Worm (Caenorhabditis elegans) whole organism, L1 larva: Measurements from ENCODE around the gene F58B4.5.

ENCODE experiments used
- C04F5.9 ChIP-seq: sonication (generic microtip); optimal IDR thresholded peaks from 2 replicates; lab custom pipeline; 2016; ENCODE audit warnings: missing genetic modification characterization, missing compliant biosample characterization
- C16A3.4 ChIP-seq: fragments of 150-350 bp; optimal IDR thresholded peaks from 2 replicates; lab custom pipeline; 2014; ENCODE audit warnings: missing biosample characterization, missing genetic modification characterization
- F16B12.6 ChIP-seq: fragments of 150-350 bp; optimal IDR thresholded peaks from 2 replicates; lab custom pipeline; 2014; ENCODE audit warnings: missing biosample characterization, missing genetic modification characterization
- aha-1 ChIP-seq: fragments of 150-350 bp; optimal IDR thresholded peaks from 2 replicates; lab custom pipeline; 2014; ENCODE audit warnings: missing biosample characterization, missing genetic modification characterization
- aly-2 ChIP-seq: fragments of 150-350 bp; optimal IDR thresholded peaks from 2 replicates; lab custom pipeline; 2014; ENCODE audit warnings: missing biosample characterization, missing genetic modification characterization
- blmp-1 ChIP-seq: fragments of 150-350 bp; optimal IDR thresholded peaks from 2 replicates; lab custom pipeline; 2014; ENCODE audit warnings: missing biosample characterization, missing genetic modification characterization
- ceh-8 ChIP-seq: fragments of 200-800 bp; sonication (Bioruptor generic); optimal IDR thresholded peaks from 2 replicates; lab custom pipeline; 2018; ENCODE audit warnings: mild to moderate bottlenecking, missing genetic modification characterization, moderate library complexity, missing compliant biosample characterization
- ceh-88 ChIP-seq: fragments of 200-800 bp; sonication (Bioruptor generic); IDR thresholded peaks from 2 replicates; pipeline ENCODE4 v1.3.6; 2022; ENCODE audit warnings: missing genetic modification characterization, missing compliant biosample characterization
- ceh-90 ChIP-seq: sonication (generic microtip); optimal IDR thresholded peaks from 2 replicates; lab custom pipeline; 2016; ENCODE audit warnings: missing genetic modification characterization, missing compliant biosample characterization
- dsc-1 ChIP-seq: sonication (generic microtip); optimal IDR thresholded peaks from 2 replicates; lab custom pipeline; 2016; ENCODE audit warnings: mild to moderate bottlenecking, missing genetic modification characterization, missing compliant biosample characterization
- efl-1 ChIP-seq, 4 experiments: fragments of 150-350 bp; optimal IDR thresholded peaks in 3 of 4; peaks in 1 of 4; 1 replicate in 1 of 4; 2 replicates in 3 of 4; lab custom pipeline; 2014; ENCODE audit warnings: missing biosample characterization in 2 of 4, missing genetic modification characterization in 2 of 4, missing genetic modification reagents in 2 of 4
- efl-3 ChIP-seq: fragments of 200-800 bp; sonication (Bioruptor generic); optimal IDR thresholded peaks from 2 replicates; lab custom pipeline; 2018; ENCODE audit warnings: mild to moderate bottlenecking, missing genetic modification characterization, missing compliant biosample characterization
- egl-27 ChIP-seq, 2 experiments: fragments of 150-350 bp in 1 of 2; sonication (generic microtip); optimal IDR thresholded peaks; 3 replicates each; lab custom pipeline; 2017 to 2018; ENCODE audit warnings: missing biosample characterization in 2 of 2, missing genetic modification characterization in 2 of 2, missing genetic modification reagents in 2 of 2
- elt-3 ChIP-seq, 6 experiments: fragments of 150-350 bp in 1 of 6; sonication (generic microtip); optimal IDR thresholded peaks; 2 replicates each; lab custom pipeline; 2017 to 2018; ENCODE audit warnings: missing biosample characterization in 6 of 6, missing genetic modification characterization in 6 of 6, inconsistent platforms in 1 of 6
- fkh-4 ChIP-seq: sonication (generic microtip); optimal IDR thresholded peaks from 2 replicates; lab custom pipeline; 2016; ENCODE audit warnings: missing compliant biosample characterization, missing genetic modification characterization, borderline replicate concordance
- hlh-4 ChIP-seq: sonication (generic microtip); optimal IDR thresholded peaks from 2 replicates; lab custom pipeline; 2016; ENCODE audit warnings: mild to moderate bottlenecking, missing genetic modification characterization, missing compliant biosample characterization
- jun-1 ChIP-seq: fragments of 150-350 bp; optimal IDR thresholded peaks from 2 replicates; lab custom pipeline; 2014; ENCODE audit warnings: missing biosample characterization, missing genetic modification reagents, missing genetic modification characterization
- lin-15B ChIP-seq: fragments of 150-350 bp; sonication (generic microtip); optimal IDR thresholded peaks from 3 replicates; lab custom pipeline; 2014; ENCODE audit warnings: missing biosample characterization, missing genetic modification characterization
- lin-35 ChIP-seq, 2 experiments: fragments of 150-350 bp; optimal IDR thresholded peaks; 2 replicates each; lab custom pipeline; 2014; ENCODE audit warnings: missing biosample characterization in 2 of 2, missing genetic modification characterization in 2 of 2, missing genetic modification reagents in 2 of 2
- lsy-2 ChIP-seq, 2 experiments: fragments of 150-350 bp; optimal IDR thresholded peaks; 2 replicates each; lab custom pipeline; 2014; ENCODE audit warnings: missing biosample characterization in 2 of 2, missing genetic modification characterization in 2 of 2
- mdl-1 ChIP-seq, 2 experiments: fragments of 150-350 bp; optimal IDR thresholded peaks; 2 replicates each; lab custom pipeline; 2014 to 2017; ENCODE audit warnings: missing biosample characterization in 2 of 2, missing genetic modification characterization in 2 of 2, inconsistent platforms in 1 of 2
- mef-2 ChIP-seq: fragments of 150-350 bp; optimal IDR thresholded peaks from 2 replicates; lab custom pipeline; 2014; ENCODE audit warnings: missing biosample characterization, missing genetic modification characterization
- mep-1 ChIP-seq: fragments of 150-350 bp; optimal IDR thresholded peaks from 2 replicates; lab custom pipeline; 2014; ENCODE audit warnings: missing biosample characterization, missing genetic modification characterization
- nhr-11 ChIP-seq: fragments of 150-350 bp; optimal IDR thresholded peaks from 2 replicates; lab custom pipeline; 2014; ENCODE audit warnings: missing biosample characterization, missing genetic modification characterization
- nhr-19 ChIP-seq: fragments of 200-800 bp; sonication (Bioruptor generic); conservative IDR thresholded peaks from 2 replicates; pipeline ENCODE4 v1.3.6; 2022; ENCODE audit warnings: missing genetic modification characterization, missing compliant biosample characterization
- nhr-237 ChIP-seq: fragments of 150-350 bp; optimal IDR thresholded peaks from 2 replicates; lab custom pipeline; 2014; ENCODE audit warnings: missing biosample characterization, missing genetic modification characterization
- nhr-47 ChIP-seq: sonication (generic microtip); optimal IDR thresholded peaks from 2 replicates; lab custom pipeline; 2016; ENCODE audit warnings: mild to moderate bottlenecking, missing genetic modification characterization, moderate library complexity, missing compliant biosample characterization
- nhr-71 ChIP-seq: sonication (generic microtip); optimal IDR thresholded peaks from 2 replicates; lab custom pipeline; 2016; ENCODE audit warnings: mild to moderate bottlenecking, missing genetic modification characterization, moderate library complexity, missing compliant biosample characterization
- nhr-76 ChIP-seq: sonication (generic microtip); optimal IDR thresholded peaks from 2 replicates; lab custom pipeline; 2017; ENCODE audit warnings: missing biosample characterization, missing genetic modification characterization
- nhr-77 ChIP-seq: fragments of 150-350 bp; optimal IDR thresholded peaks from 2 replicates; lab custom pipeline; 2014; ENCODE audit warnings: missing biosample characterization, missing genetic modification characterization
- nhr-90 ChIP-seq: sonication (generic microtip); optimal IDR thresholded peaks from 2 replicates; lab custom pipeline; 2016; ENCODE audit warnings: mild to moderate bottlenecking, missing genetic modification characterization, missing compliant biosample characterization; ENCODE audit not compliant: poor library complexity
- pag-3 ChIP-seq: sonication (generic microtip); optimal IDR thresholded peaks from 2 replicates; lab custom pipeline; 2017; ENCODE audit warnings: missing genetic modification characterization, mild to moderate bottlenecking, missing compliant biosample characterization, antibody characterized with exemption, borderline replicate concordance; ENCODE audit not compliant: insufficient read depth
- pqm-1 ChIP-seq: sonication (generic microtip); optimal IDR thresholded peaks from 3 replicates; lab custom pipeline; 2017; ENCODE audit warnings: missing biosample characterization, missing genetic modification characterization
- rnt-1 ChIP-seq: sonication (generic microtip); optimal IDR thresholded peaks from 2 replicates; lab custom pipeline; 2016; ENCODE audit warnings: mild to moderate bottlenecking, missing genetic modification characterization, moderate library complexity, missing compliant biosample characterization
- skn-1 ChIP-seq: fragments of 150-350 bp; optimal IDR thresholded peaks from 2 replicates; lab custom pipeline; 2014; ENCODE audit warnings: missing biosample characterization, missing genetic modification characterization
- sox-4 ChIP-seq: sonication (generic microtip); optimal IDR thresholded peaks from 2 replicates; lab custom pipeline; 2016; ENCODE audit warnings: missing genetic modification characterization, missing compliant biosample characterization
- sptf-1 ChIP-seq: fragments of 150-350 bp; optimal IDR thresholded peaks from 2 replicates; lab custom pipeline; 2014; ENCODE audit warnings: missing biosample characterization, missing genetic modification characterization
- sup-37 ChIP-seq: fragments of 200-800 bp; sonication (Bioruptor generic); optimal IDR thresholded peaks from 2 replicates; lab custom pipeline; 2018; ENCODE audit warnings: mild to moderate bottlenecking, missing genetic modification characterization, missing compliant biosample characterization
- tbx-2 ChIP-seq: sonication (generic microtip); optimal IDR thresholded peaks from 2 replicates; lab custom pipeline; 2016; ENCODE audit warnings: missing genetic modification characterization, missing compliant biosample characterization
- unc-130 ChIP-seq: fragments of 150-350 bp; optimal IDR thresholded peaks from 2 replicates; lab custom pipeline; 2017; ENCODE audit warnings: missing biosample characterization, missing genetic modification characterization, inconsistent platforms
- unc-86 ChIP-seq: sonication (generic microtip); optimal IDR thresholded peaks from 2 replicates; lab custom pipeline; 2016; ENCODE audit warnings: missing genetic modification characterization, missing compliant biosample characterization
- xbp-1 ChIP-seq: sonication (generic microtip); optimal IDR thresholded peaks from 2 replicates; lab custom pipeline; 2016; ENCODE audit warnings: missing genetic modification characterization, missing compliant biosample characterization
- zag-1 ChIP-seq: fragments of 150-350 bp; optimal IDR thresholded peaks from 2 replicates; lab custom pipeline; 2014; ENCODE audit warnings: missing biosample characterization, missing genetic modification characterization
- zip-4 ChIP-seq: fragments of 200-800 bp; sonication (Bioruptor generic); optimal IDR thresholded peaks from 2 replicates; lab custom pipeline; 2018; ENCODE audit warnings: mild to moderate bottlenecking, missing genetic modification characterization, moderate library complexity, missing compliant biosample characterization
- ztf-11 ChIP-seq, 2 experiments: sonication (generic microtip); optimal IDR thresholded peaks; 2 replicates each; lab custom pipeline; 2016 to 2017; ENCODE audit warnings: missing genetic modification characterization in 2 of 2, missing biosample characterization in 1 of 2, missing compliant biosample characterization in 1 of 2
- ztf-4 ChIP-seq: fragments of 150-350 bp; optimal IDR thresholded peaks from 2 replicates; lab custom pipeline; 2014; ENCODE audit warnings: missing biosample characterization, missing genetic modification characterization

F58B4.5 gene

DNA sequence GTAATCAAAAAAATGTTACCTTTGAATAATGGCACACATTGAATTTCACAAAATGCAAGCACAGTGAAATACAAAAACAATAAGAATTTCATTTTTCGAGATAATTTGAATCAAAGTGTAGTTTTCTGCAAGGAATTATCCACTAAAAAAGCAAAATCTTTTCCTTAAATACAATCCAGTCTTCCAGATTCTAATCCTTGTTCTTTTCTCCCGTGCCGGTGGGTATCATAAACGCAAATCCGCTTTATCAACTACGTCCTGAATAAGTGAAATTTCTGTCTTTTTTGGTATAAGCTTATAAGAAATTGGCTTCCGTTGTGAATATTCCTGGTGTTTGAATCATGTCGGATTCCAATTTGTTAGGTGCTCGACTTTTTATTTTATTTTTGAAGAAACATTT, 44.3 kb upstream of the F58B4.5 start:
- peak; percentile 56 for TF ChIP-seq dsc-1 (tag; lab: Kevin White, UChicago)
- peak; percentile 48 for TF ChIP-seq aly-2 (tag; lab: Kevin White, UChicago)
- no peak for TF ChIP-seq nhr-19 (GFP tag; lab: Robert Waterston, UW)

DNA sequence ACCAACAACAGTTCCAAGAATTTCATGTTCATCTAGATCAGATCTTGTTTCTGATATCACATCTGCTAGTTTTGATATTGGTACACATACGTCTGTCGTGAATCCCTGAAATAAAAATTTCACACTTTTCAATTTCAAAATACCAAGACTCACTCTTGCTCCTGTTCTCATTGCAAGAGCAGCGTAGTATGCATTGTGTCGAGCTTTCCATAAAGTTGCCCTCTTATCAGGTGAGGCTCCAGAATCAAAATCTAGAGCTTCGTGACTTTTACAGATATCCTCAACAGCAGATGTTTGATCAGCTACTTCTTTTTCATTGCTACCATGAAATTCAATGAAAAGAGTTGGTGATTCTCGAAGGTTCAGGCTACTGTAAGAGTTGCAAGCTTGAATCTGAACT, 43.5 kb upstream of the F58B4.5 start, which contains the start of gene F32D8.11:
Gene F32D8.11 (minus strand): TSS at position 101 of the 400 bp plus-strand sequence.
- TF ChIP-seq efl-1 (optimal IDR thresholded peaks at IDR 0.05; lab: Kevin White, UChicago) (no peak), efl-1 (GFP tag; optimal IDR thresholded peaks at IDR 0.05 in 1 of 2; lab: Kevin White, UChicago) (peak in 1 of 2 experiments; percentile 83), ceh-88 (GFP tag; lab: Robert Waterston, UW) (no peak)
- TF ChIP-seq, all 84 proteins: peak for 1

DNA sequence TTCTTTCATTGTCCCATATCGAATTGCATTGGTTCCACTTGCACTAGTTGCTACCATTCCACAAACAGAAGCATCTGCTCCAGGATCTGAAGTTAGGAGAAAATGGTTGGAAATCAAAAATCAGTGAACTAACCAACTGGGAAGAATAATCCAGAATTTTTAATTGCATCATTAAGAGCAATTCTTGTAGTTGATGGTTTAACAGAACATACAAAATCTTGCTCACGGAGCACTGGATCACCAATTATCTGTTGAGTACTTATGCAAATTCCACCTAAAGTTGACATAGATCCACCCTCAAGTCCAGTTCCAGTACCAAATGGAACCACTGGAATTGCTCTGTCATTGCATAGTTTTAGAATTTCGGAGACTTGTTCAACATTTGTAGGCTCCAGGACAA, 42.7 kb upstream of the F58B4.5 start:
- TF ChIP-seq nhr-19 (GFP tag; lab: Robert Waterston, UW), result peak; percentile 9; the same call in 1 of the 2 replicates
- no peak for TF ChIP-seq xbp-1
- no peak for TF ChIP-seq mep-1 (tag; lab: Kevin White, UChicago)
- TF ChIP-seq unc-86 (tag; lab: Kevin White, UChicago), result no peak
- TF ChIP-seq blmp-1, result no peak
- TF ChIP-seq nhr-47 (tag; lab: Kevin White, UChicago), result no peak
- TF ChIP-seq, all 84 proteins: peak for 1

DNA sequence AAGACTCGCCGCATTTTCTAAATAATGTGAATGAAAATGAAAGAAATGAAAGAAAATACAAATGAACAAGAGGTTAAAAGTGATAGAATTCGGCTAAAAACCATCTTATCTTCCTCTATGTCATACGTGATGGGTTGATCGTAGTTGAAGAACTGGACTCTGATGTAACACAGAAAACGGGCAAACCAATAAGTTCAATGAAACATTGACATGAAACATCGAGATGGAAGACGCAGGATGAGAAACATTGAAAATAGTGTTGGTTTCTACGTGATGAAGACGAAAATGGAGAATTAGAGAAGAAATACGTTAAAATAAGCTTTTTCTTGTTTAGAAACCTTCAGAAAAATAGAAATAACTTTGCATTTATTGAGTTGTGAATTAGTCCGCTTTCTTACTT, 41.5 kb upstream of the F58B4.5 start, which contains the start of gene F32D8.12:
Gene F32D8.12 (minus strand): TSS at position 48 of the 400 bp plus-strand sequence.
- TF ChIP-seq mdl-1 (tag; optimal IDR thresholded peaks at IDR 0.05; lab: Kevin White, UChicago), result peak in 1 of 2 experiments; percentile 10
- peak; percentile 41 for TF ChIP-seq nhr-90
- no peak for TF ChIP-seq nhr-11 (tag; lab: Kevin White, UChicago)
- no peak for TF ChIP-seq lin-15B (tag; lab: Kevin White, UChicago)
- TF ChIP-seq C16A3.4 (tag; lab: Kevin White, UChicago), result peak; percentile 35
- no peak for TF ChIP-seq egl-27 (tag; optimal IDR thresholded peaks at IDR 0.05; lab: Kevin White, UChicago)
- TF ChIP-seq tbx-2 (tag; lab: Kevin White, UChicago), result no peak
- TF ChIP-seq hlh-4 (tag; lab: Kevin White, UChicago), result no peak
- no peak for TF ChIP-seq skn-1
- TF ChIP-seq elt-3 (tag; optimal IDR thresholded peaks at IDR 0.05; lab: Kevin White, UChicago), result peak in 2 of 6 experiments; percentile 41 to 62
- no peak for TF ChIP-seq pqm-1 (tag; lab: Kevin White, UChicago)
- no peak for TF ChIP-seq ztf-4 (tag; lab: Kevin White, UChicago)
- TF ChIP-seq unc-86 (tag; lab: Kevin White, UChicago), result no peak
- no peak for TF ChIP-seq nhr-76 (tag; lab: Kevin White, UChicago)
- TF ChIP-seq mef-2, result no peak
- TF ChIP-seq nhr-47 (tag; lab: Kevin White, UChicago), result peak; percentile 36
- TF ChIP-seq nhr-71 (tag; lab: Kevin White, UChicago), result peak; percentile 86
- no peak for TF ChIP-seq jun-1 (tag; lab: Kevin White, UChicago)
- TF ChIP-seq F16B12.6, result no peak
- TF ChIP-seq pag-3 (tag; lab: Kevin White, UChicago), result no peak
- TF ChIP-seq nhr-237 (tag; lab: Kevin White, UChicago), result no peak
- TF ChIP-seq dsc-1 (tag; lab: Kevin White, UChicago), result peak; percentile 19
- no peak for TF ChIP-seq C04F5.9
- no peak for TF ChIP-seq zag-1 (tag; lab: Kevin White, UChicago)
- peak; percentile 33 to 45 for TF ChIP-seq lsy-2 (tag; optimal IDR thresholded peaks at IDR 0.05; lab: Kevin White, UChicago)
- no peak for TF ChIP-seq aly-2 (tag; lab: Kevin White, UChicago)
- TF ChIP-seq unc-130 (tag; lab: Kevin White, UChicago), result peak; percentile 57
- no peak for TF ChIP-seq efl-3
- TF ChIP-seq zip-4, result no peak
- no peak for TF ChIP-seq ceh-90 (tag; lab: Kevin White, UChicago)
- TF ChIP-seq ztf-11 (tag; optimal IDR thresholded peaks at IDR 0.05; lab: Kevin White, UChicago), result no peak
- no peak for TF ChIP-seq sup-37 (GFP tag; lab: Kevin White, UChicago)
- no peak for TF ChIP-seq aha-1 (tag; lab: Kevin White, UChicago)
- TF ChIP-seq lin-35 (GFP tag; optimal IDR thresholded peaks at IDR 0.05; lab: Kevin White, UChicago), result peak; percentile 23 to 59
- TF ChIP-seq sptf-1 (tag; lab: Kevin White, UChicago), result no peak
- peak; percentile 37 for TF ChIP-seq rnt-1 (tag; lab: Kevin White, UChicago)
- no peak for TF ChIP-seq ceh-8 (GFP tag; lab: Kevin White, UChicago)
- no peak for TF ChIP-seq sox-4 (tag; lab: Kevin White, UChicago)
- TF ChIP-seq nhr-77 (tag; lab: Kevin White, UChicago), result no peak
- TF ChIP-seq fkh-4, result no peak
